Worm (Caenorhabditis elegans) whole organism, L2 larva: ENCODE measurements around the gene F46B6.13.
A peak's percentile ranks its signal among the peaks of the same experiment; 100 is the strongest.

Experiments used
- C34F6.9 ChIP-seq: fragments of 150-350 bp; optimal IDR thresholded peaks from 2 replicates; lab custom pipeline; 2014; ENCODE audit warnings: missing biosample characterization, missing genetic modification characterization
- F13H6.1 ChIP-seq: sonication (generic microtip); optimal IDR thresholded peaks from 2 replicates; lab custom pipeline; 2016; ENCODE audit warnings: missing genetic modification characterization, missing compliant biosample characterization
- R02D3.7 ChIP-seq: fragments of 150-350 bp; optimal IDR thresholded peaks from 2 replicates; lab custom pipeline; 2014; ENCODE audit warnings: missing biosample characterization, missing genetic modification characterization
- ZK546.5 ChIP-seq: sonication (generic microtip); optimal IDR thresholded peaks from 2 replicates; lab custom pipeline; 2017; ENCODE audit warnings: missing biosample characterization, missing genetic modification characterization
- alr-1 ChIP-seq: fragments of 150-350 bp; optimal IDR thresholded peaks from 2 replicates; lab custom pipeline; 2014; ENCODE audit warnings: missing biosample characterization, missing genetic modification characterization
- aly-2 ChIP-seq: fragments of 150-350 bp; optimal IDR thresholded peaks from 2 replicates; lab custom pipeline; 2014; ENCODE audit warnings: missing biosample characterization, missing genetic modification characterization
- ama-1 ChIP-seq: fragments of 150-350 bp; optimal IDR thresholded peaks from 2 replicates; lab custom pipeline; 2018; ENCODE audit warnings: inconsistent platforms
- blmp-1 ChIP-seq: sonication (generic microtip); optimal IDR thresholded peaks from 2 replicates; lab custom pipeline; 2017; ENCODE audit warnings: missing genetic modification characterization, mild to moderate bottlenecking, missing compliant biosample characterization, antibody characterized with exemption, moderate library complexity; ENCODE audit not compliant: insufficient read depth
- ceh-16 ChIP-seq: fragments of 150-350 bp; optimal IDR thresholded peaks from 2 replicates; lab custom pipeline; 2014; ENCODE audit warnings: missing biosample characterization, missing genetic modification characterization
- ceh-82 ChIP-seq: fragments of 150-350 bp; optimal IDR thresholded peaks from 2 replicates; lab custom pipeline; 2014; ENCODE audit warnings: missing biosample characterization, missing genetic modification characterization
- crh-2 ChIP-seq: sonication (generic microtip); optimal IDR thresholded peaks from 2 replicates; lab custom pipeline; 2017; ENCODE audit warnings: missing biosample characterization, missing genetic modification characterization
- dmd-4 ChIP-seq: sonication (generic microtip); optimal IDR thresholded peaks from 2 replicates; lab custom pipeline; 2017; ENCODE audit warnings: missing biosample characterization, missing genetic modification characterization
- egl-27 ChIP-seq: sonication (generic microtip); optimal IDR thresholded peaks from 3 replicates; lab custom pipeline; 2017; ENCODE audit warnings: missing biosample characterization, missing genetic modification reagents, missing genetic modification characterization
- elt-1 ChIP-seq: fragments of 150-350 bp; optimal IDR thresholded peaks from 2 replicates; lab custom pipeline; 2014; ENCODE audit warnings: missing biosample characterization, missing genetic modification characterization
- elt-3 ChIP-seq: sonication (generic microtip); optimal IDR thresholded peaks from 2 replicates; lab custom pipeline; 2017; ENCODE audit warnings: missing biosample characterization, missing genetic modification characterization
- fos-1 ChIP-seq: fragments of 150-350 bp; optimal IDR thresholded peaks from 2 replicates; lab custom pipeline; 2014; ENCODE audit warnings: missing biosample characterization, missing genetic modification characterization
- gmeb-1 ChIP-seq: fragments of 150-350 bp; optimal IDR thresholded peaks from 2 replicates; lab custom pipeline; 2014; ENCODE audit warnings: missing biosample characterization, missing genetic modification characterization
- lin-11 ChIP-seq: fragments of 150-350 bp; sonication (generic microtip); optimal IDR thresholded peaks from 2 replicates; lab custom pipeline; 2014; ENCODE audit warnings: missing biosample characterization, missing genetic modification characterization, inconsistent platforms, mixed read lengths
- lin-39 ChIP-seq: fragments of 150-350 bp; optimal IDR thresholded peaks from 2 replicates; lab custom pipeline; 2014; ENCODE audit warnings: missing biosample characterization, missing genetic modification reagents, missing genetic modification characterization
- lsy-2 ChIP-seq, 2 experiments: fragments of 150-350 bp in 1 of 2; sonication (generic microtip) in 1 of 2; optimal IDR thresholded peaks; 2 replicates each; lab custom pipeline; 2014 to 2017; ENCODE audit warnings: missing biosample characterization in 2 of 2, missing genetic modification characterization in 2 of 2
- mbf-1 ChIP-seq: sonication (generic microtip); optimal IDR thresholded peaks from 2 replicates; lab custom pipeline; 2017; ENCODE audit warnings: missing biosample characterization, missing genetic modification characterization
- mdl-1 ChIP-seq, 2 experiments: fragments of 150-350 bp in 1 of 2; sonication (generic microtip) in 1 of 2; optimal IDR thresholded peaks; 2 replicates each; lab custom pipeline; 2017; ENCODE audit warnings: missing biosample characterization in 2 of 2, missing genetic modification characterization in 2 of 2
- nhr-11 ChIP-seq: fragments of 150-350 bp; optimal IDR thresholded peaks from 2 replicates; lab custom pipeline; 2014; ENCODE audit warnings: missing biosample characterization, missing genetic modification characterization
- nhr-12 ChIP-seq: fragments of 150-350 bp; optimal IDR thresholded peaks from 2 replicates; lab custom pipeline; 2014; ENCODE audit warnings: missing biosample characterization, missing genetic modification characterization
- nhr-129 ChIP-seq: fragments of 150-350 bp; optimal IDR thresholded peaks from 2 replicates; lab custom pipeline; 2014; ENCODE audit warnings: missing biosample characterization, missing genetic modification characterization
- nhr-21 ChIP-seq: fragments of 150-350 bp; optimal IDR thresholded peaks from 2 replicates; lab custom pipeline; 2014; ENCODE audit warnings: missing biosample characterization, missing genetic modification characterization
- nhr-23 ChIP-seq: fragments of 150-350 bp; optimal IDR thresholded peaks from 2 replicates; lab custom pipeline; 2014; ENCODE audit warnings: missing biosample characterization, missing genetic modification reagents, missing genetic modification characterization
- nhr-237 ChIP-seq: fragments of 150-350 bp; optimal IDR thresholded peaks from 2 replicates; lab custom pipeline; 2014; ENCODE audit warnings: missing biosample characterization, missing genetic modification characterization
- nhr-25 ChIP-seq: fragments of 150-350 bp; sonication (generic microtip); optimal IDR thresholded peaks from 3 replicates; lab custom pipeline; 2014; ENCODE audit warnings: missing biosample characterization, missing genetic modification characterization
- nhr-6 ChIP-seq: fragments of 150-350 bp; optimal IDR thresholded peaks from 2 replicates; lab custom pipeline; 2014; ENCODE audit warnings: missing biosample characterization, missing genetic modification characterization
- nhr-77 ChIP-seq: fragments of 150-350 bp; optimal IDR thresholded peaks from 2 replicates; lab custom pipeline; 2014; ENCODE audit warnings: missing biosample characterization, missing genetic modification characterization
- peb-1 ChIP-seq: fragments of 150-350 bp; optimal IDR thresholded peaks from 2 replicates; lab custom pipeline; 2014; ENCODE audit warnings: missing biosample characterization, missing genetic modification characterization
- sem-4 ChIP-seq: fragments of 150-350 bp; optimal IDR thresholded peaks from 2 replicates; lab custom pipeline; 2014; ENCODE audit warnings: missing biosample characterization, missing genetic modification reagents, missing genetic modification characterization
- skn-1 ChIP-seq: sonication (generic microtip); optimal IDR thresholded peaks from 2 replicates; lab custom pipeline; 2017; ENCODE audit warnings: missing biosample characterization, missing genetic modification characterization
- sma-3 ChIP-seq: sonication (generic microtip); optimal IDR thresholded peaks from 2 replicates; lab custom pipeline; 2016; ENCODE audit warnings: missing genetic modification reagents, missing genetic modification characterization, missing compliant biosample characterization
- sma-9 ChIP-seq, 2 experiments: fragments of 150-350 bp in 1 of 2; sonication (generic microtip) in 1 of 2; optimal IDR thresholded peaks; 2 replicates each; lab custom pipeline; 2014 to 2016; ENCODE audit warnings: missing genetic modification characterization in 2 of 2, mild to moderate bottlenecking in 1 of 2, missing biosample characterization in 1 of 2, missing compliant biosample characterization in 1 of 2, missing genetic modification reagents in 1 of 2, moderate library complexity in 1 of 2
- snpc-4 ChIP-seq: fragments of 150-350 bp; optimal IDR thresholded peaks from 2 replicates; lab custom pipeline; 2014; ENCODE audit warnings: missing biosample characterization, missing genetic modification characterization
- unc-39 ChIP-seq: fragments of 150-350 bp; optimal IDR thresholded peaks from 2 replicates; lab custom pipeline; 2014; ENCODE audit warnings: missing biosample characterization, missing genetic modification characterization
- unc-55 ChIP-seq: fragments of 150-350 bp; sonication (generic microtip); optimal IDR thresholded peaks from 3 replicates; lab custom pipeline; 2014; ENCODE audit warnings: missing biosample characterization, missing genetic modification reagents, missing genetic modification characterization
- unc-62 ChIP-seq: fragments of 150-350 bp; optimal IDR thresholded peaks from 2 replicates; lab custom pipeline; 2014; ENCODE audit warnings: missing biosample characterization, missing genetic modification reagents, missing genetic modification characterization
- zag-1 ChIP-seq: fragments of 150-350 bp; optimal IDR thresholded peaks from 2 replicates; lab custom pipeline; 2014; ENCODE audit warnings: missing biosample characterization, missing genetic modification characterization
- ztf-11 ChIP-seq: sonication (generic microtip); optimal IDR thresholded peaks from 2 replicates; lab custom pipeline; 2017; ENCODE audit warnings: missing biosample characterization, missing genetic modification characterization
- ztf-4 ChIP-seq: fragments of 150-350 bp; optimal IDR thresholded peaks from 2 replicates; lab custom pipeline; 2014; ENCODE audit warnings: missing biosample characterization, missing genetic modification characterization

Gene F46B6.13

DNA sequence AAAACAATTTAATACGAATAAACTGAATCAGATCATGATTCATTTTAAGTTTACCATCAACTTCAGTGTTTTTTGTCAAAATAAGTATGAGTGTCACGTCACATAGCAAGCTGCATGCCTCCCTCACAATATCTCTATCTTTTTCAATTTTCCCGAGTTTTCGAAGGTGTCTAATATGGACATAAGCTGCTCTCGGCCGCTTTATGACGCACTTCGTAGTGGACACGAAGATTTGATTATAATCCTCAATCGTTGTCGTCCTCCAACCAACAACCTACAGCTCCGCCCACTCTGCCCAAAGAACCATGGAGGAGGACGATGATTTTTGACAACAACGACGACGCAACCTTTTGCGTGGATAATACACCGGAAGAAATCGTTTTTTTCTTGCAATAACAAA is 3.0 kb downstream of the F46B6.13 start:
- TF ChIP-seq F13H6.1 (tag; lab: Kevin White, UChicago): no peak
- TF ChIP-seq lin-11 (tag; lab: Kevin White, UChicago): peak; percentile 20
- no peak for TF ChIP-seq nhr-6 (tag; lab: Kevin White, UChicago)
- TF ChIP-seq mbf-1 (tag; lab: Kevin White, UChicago): no peak

DNA sequence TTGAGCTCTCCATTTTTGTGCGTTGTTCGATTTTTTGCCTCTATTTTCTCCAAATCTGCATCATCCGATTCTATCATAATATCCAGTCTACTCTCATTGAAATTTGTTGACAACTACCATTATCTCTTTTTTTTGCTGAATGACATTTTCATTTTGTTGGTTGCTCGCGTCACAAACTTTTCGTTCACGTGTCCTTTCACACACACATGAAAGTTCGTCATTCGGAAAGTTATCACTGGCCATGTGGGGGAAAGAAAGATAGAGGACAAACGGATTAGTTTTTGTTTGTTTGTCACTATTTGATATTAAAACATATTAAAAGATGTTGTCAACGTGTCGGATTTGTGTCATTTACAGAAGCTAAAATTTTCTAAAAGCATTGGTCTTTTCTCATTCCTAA is 4.0 kb downstream of the F46B6.13 start:
- no peak for TF ChIP-seq nhr-23 (tag; lab: Kevin White, UChicago)
- no peak for TF ChIP-seq peb-1 (tag; lab: Kevin White, UChicago)
- TF ChIP-seq ztf-11 (tag; lab: Kevin White, UChicago): no peak
- TF ChIP-seq sma-9 (GFP tag; optimal IDR thresholded peaks at IDR 0.05; lab: Kevin White, UChicago): peak; percentile 9
- TF ChIP-seq sma-9 (tag; optimal IDR thresholded peaks at IDR 0.05; lab: Kevin White, UChicago): no peak
- TF ChIP-seq ceh-16 (tag; lab: Kevin White, UChicago): no peak

DNA sequence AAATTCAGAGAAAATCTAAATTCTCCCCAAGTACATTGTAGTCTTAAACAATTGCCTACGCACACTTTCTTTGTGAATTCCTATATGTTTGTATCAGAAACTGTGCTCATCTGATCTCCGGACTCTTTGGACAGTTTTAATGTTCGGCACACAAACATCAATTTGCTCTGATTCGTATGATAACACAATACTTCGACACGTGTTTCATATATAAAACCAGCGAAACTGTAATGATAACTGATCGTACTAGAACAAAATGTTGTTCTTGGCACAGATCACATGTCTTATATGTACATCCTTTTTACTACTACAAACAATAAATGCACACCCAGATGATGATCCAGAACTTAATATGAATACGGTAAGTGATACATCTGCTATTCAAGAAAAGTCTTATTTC is 7.6 kb downstream of the F46B6.13 start, which contains the start of gene lipl-2:
lipl-2 (plus strand) TSS at position 236 of the 400 bp plus-strand sequence.
- TF ChIP-seq fos-1 (tag; lab: Kevin White, UChicago) (peak; percentile 26), nhr-11 (tag; lab: Kevin White, UChicago) (no peak), lin-11 (tag; lab: Kevin White, UChicago) (no peak), crh-2 (tag; lab: Kevin White, UChicago) (peak; percentile 25), ceh-16 (tag; lab: Kevin White, UChicago) (no peak), sem-4 (tag; lab: Kevin White, UChicago) (no peak), sma-9 (GFP tag; optimal IDR thresholded peaks at IDR 0.05; lab: Kevin White, UChicago) (peak; percentile 31), sma-9 (tag; optimal IDR thresholded peaks at IDR 0.05; lab: Kevin White, UChicago) (no peak)

DNA sequence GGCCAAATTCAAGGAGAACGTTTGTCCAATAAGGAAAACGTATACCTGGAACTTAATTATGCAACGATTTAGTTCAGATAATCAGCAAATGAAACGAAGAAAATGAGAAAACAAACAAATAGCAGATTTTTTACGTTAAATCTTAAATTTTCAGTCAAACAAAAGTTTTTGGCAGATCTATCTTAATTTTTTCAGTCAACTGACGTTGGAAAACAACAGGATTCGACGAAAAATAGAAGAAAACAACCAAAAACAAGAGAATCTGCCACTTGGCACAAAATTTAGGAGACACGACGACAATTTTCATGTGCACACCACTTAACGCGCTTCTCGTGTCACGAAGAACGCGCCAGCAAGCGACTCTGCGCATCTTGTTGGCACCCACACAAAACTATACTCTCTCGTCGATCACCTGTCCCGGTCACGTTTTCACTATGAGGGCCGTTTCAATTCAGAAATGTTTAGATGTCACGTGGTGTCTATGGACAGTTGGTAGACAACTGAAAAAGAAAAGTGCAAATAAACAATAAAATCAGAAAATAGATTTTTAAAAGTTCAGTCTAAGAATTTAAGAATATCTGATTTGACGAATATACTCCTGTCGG is 9.2 kb downstream of the F46B6.13 start, which contains the start of gene ztf-7:
ztf-7 (minus strand) TSS at position 51 of the 605 bp plus-strand sequence.
- TF ChIP-seq R02D3.7 (tag; lab: Kevin White, UChicago): peak; percentile 32
- peak; percentile 79 to 95 for TF ChIP-seq mdl-1 (tag; optimal IDR thresholded peaks at IDR 0.05; lab: Kevin White, UChicago)
- TF ChIP-seq nhr-6 (tag; lab: Kevin White, UChicago): peak; percentile 91
- peak; percentile 97 for TF ChIP-seq nhr-21 (tag; lab: Kevin White, UChicago)
- peak; percentile 97 for TF ChIP-seq sma-9 (GFP tag; optimal IDR thresholded peaks at IDR 0.05; lab: Kevin White, UChicago)
- no peak for TF ChIP-seq sma-9 (tag; optimal IDR thresholded peaks at IDR 0.05; lab: Kevin White, UChicago)
- TF ChIP-seq alr-1 (tag; lab: Kevin White, UChicago): no peak
- peak; percentile 99 for TF ChIP-seq C34F6.9 (tag; lab: Kevin White, UChicago)
- TF ChIP-seq nhr-237 (tag; lab: Kevin White, UChicago): peak; percentile 38
- peak; percentile 94 for TF ChIP-seq nhr-129 (tag; lab: Kevin White, UChicago)
- peak; percentile 82 for TF ChIP-seq egl-27 (tag; lab: Kevin White, UChicago)
- TF ChIP-seq nhr-12 (tag; lab: Kevin White, UChicago): no peak
- peak; percentile 87 for TF ChIP-seq snpc-4 (tag; lab: Kevin White, UChicago)
- TF ChIP-seq ceh-16 (tag; lab: Kevin White, UChicago): peak; percentile 39
- TF ChIP-seq skn-1 (tag; lab: Kevin White, UChicago): peak; percentile 72
- no peak for TF ChIP-seq nhr-23 (tag; lab: Kevin White, UChicago)
- no peak for TF ChIP-seq aly-2
- peak; percentile 98 for TF ChIP-seq sma-3 (GFP tag; lab: Kevin White, UChicago)
- TF ChIP-seq blmp-1 (tag; lab: Kevin White, UChicago): peak; percentile 84
- no peak for TF ChIP-seq nhr-77
- no peak for TF ChIP-seq ceh-82
- TF ChIP-seq nhr-11 (tag; lab: Kevin White, UChicago): no peak
- TF ChIP-seq unc-55 (GFP tag; lab: Kevin White, UChicago): peak; percentile 83
- peak; percentile 63 for TF ChIP-seq ama-1 (lab: Kevin White, UChicago)
- peak; percentile 51 for TF ChIP-seq dmd-4 (tag; lab: Kevin White, UChicago)
- TF ChIP-seq lin-39: no peak
- TF ChIP-seq gmeb-1 (tag; lab: Kevin White, UChicago): peak; percentile 92
- TF ChIP-seq elt-3 (tag; lab: Kevin White, UChicago): no peak
- peak; percentile 92 for TF ChIP-seq sem-4 (tag; lab: Kevin White, UChicago)
- TF ChIP-seq unc-62: peak; percentile 71
- TF ChIP-seq unc-39 (tag; lab: Kevin White, UChicago): no peak
- TF ChIP-seq elt-1 (tag; lab: Kevin White, UChicago): no peak
- peak; percentile 91 for TF ChIP-seq ztf-4
- TF ChIP-seq lsy-2 (tag; optimal IDR thresholded peaks at IDR 0.05; lab: Kevin White, UChicago): peak; percentile 85 to 97
- TF ChIP-seq ztf-11 (tag; lab: Kevin White, UChicago): no peak
- peak; percentile 98 for TF ChIP-seq nhr-25 (tag; lab: Kevin White, UChicago)
- no peak for TF ChIP-seq ZK546.5 (tag; lab: Kevin White, UChicago)
- no peak for TF ChIP-seq peb-1 (tag; lab: Kevin White, UChicago)
- no peak for TF ChIP-seq mbf-1 (tag; lab: Kevin White, UChicago)
- peak; percentile 95 for TF ChIP-seq lin-11 (tag; lab: Kevin White, UChicago)
- TF ChIP-seq fos-1 (tag; lab: Kevin White, UChicago): peak; percentile 88
- peak; percentile 96 for TF ChIP-seq F13H6.1 (tag; lab: Kevin White, UChicago)
- TF ChIP-seq zag-1: peak; percentile 58
- peak; percentile 97 for TF ChIP-seq crh-2 (tag; lab: Kevin White, UChicago)
